Worm (Caenorhabditis elegans) whole organism, L4/young adult: ENCODE results near the gene mrps-25.

Experiments
- W03F9.2 ChIP-seq: fragments of 150-350 bp; optimal IDR thresholded peaks from 2 replicates; lab custom pipeline; 2014; ENCODE audit warnings: missing biosample characterization, missing genetic modification characterization
- dao-5 ChIP-seq: sonication (generic microtip); optimal IDR thresholded peaks from 2 replicates; lab custom pipeline; 2016; ENCODE audit warnings: missing genotype, missing genetic modification characterization, moderate library complexity, missing compliant biosample characterization
- him-1 ChIP-seq: sonication (generic microtip); optimal IDR thresholded peaks from 2 replicates; lab custom pipeline; 2016; ENCODE audit warnings: missing genotype, missing genetic modification reagents, missing genetic modification characterization, missing compliant biosample characterization

ce11 chrIV:1054736-1055135 lies 2.0 kb upstream of the mrps-25 start, which contains the start of gene dcap-1:
- TF ChIP-seq him-1 (tag; lab: Kevin White, UChicago) (no peak), dao-5 (tag; lab: Kevin White, UChicago) (no peak), W03F9.2 (tag; lab: Kevin White, UChicago) (no peak)
